Worm (Caenorhabditis elegans): ENCODE measurements around the gene pmp-4.

ce11 chrIV:17450443-17450842 is 45.0 kb upstream of the pmp-4 start, which contains the start of gene F11E6.8:
- TF ChIP-seq ceh-82 (tag; optimal IDR thresholded peaks at IDR 0.05), result no peak
- TF ChIP-seq skn-1 (tag; optimal IDR thresholded peaks at IDR 0.05), result no peak
- no peak for TF ChIP-seq rbr-2 (tag; optimal IDR thresholded peaks at IDR 0.05)
- no peak for TF ChIP-seq cey-2 (tag; optimal IDR thresholded peaks at IDR 0.05; ENCODE audit: borderline replicate concordance, insufficient read depth)
- no peak for TF ChIP-seq ztf-7 (tag; optimal IDR thresholded peaks at IDR 0.05)
- no peak for TF ChIP-seq zfp-2 (tag; optimal IDR thresholded peaks at IDR 0.05)
- no peak for TF ChIP-seq dpl-1 (GFP tag; optimal IDR thresholded peaks at IDR 0.05)
- TF ChIP-seq nhr-237 (tag; optimal IDR thresholded peaks at IDR 0.05), result no peak
- no peak for TF ChIP-seq nhr-10 (tag; optimal IDR thresholded peaks at IDR 0.05)
- TF ChIP-seq egl-27 (tag; optimal IDR thresholded peaks at IDR 0.05), result no peak
- no peak for TF ChIP-seq lir-3 (tag; optimal IDR thresholded peaks at IDR 0.05)
- TF ChIP-seq aha-1 (tag), result no peak
- TF ChIP-seq snpc-1.2 (GFP tag; IDR thresholded peaks at IDR 0.05), result no peak
- no peak for TF ChIP-seq unc-39 (tag; optimal IDR thresholded peaks at IDR 0.05)

Data from whole organism, L4 larva.